Fruit fly (Drosophila melanogaster) whole organism, pupa: ENCODE data around the gene Ilp6.

Experiments used
- CG14655 ChIP-seq: fragments of 200-800 bp; sonication (Bioruptor generic); optimal IDR thresholded peaks from 3 replicates; lab custom pipeline; 2017; ENCODE audit warnings: mild to moderate bottlenecking, missing biosample characterization, missing genetic modification reagents, missing genetic modification characterization
- CG15710 ChIP-seq: fragments of 200-800 bp; sonication (Bioruptor generic); optimal IDR thresholded peaks from 2 replicates; lab custom pipeline; 2018; ENCODE audit warnings: missing biosample characterization, mild to moderate bottlenecking, missing genetic modification characterization, moderate library complexity
- CG34367 ChIP-seq: fragments of 200-800 bp; sonication (Bioruptor generic); optimal IDR thresholded peaks from 2 replicates; lab custom pipeline; 2018; ENCODE audit warnings: missing biosample characterization, mild to moderate bottlenecking, missing genetic modification characterization
- CG8301 ChIP-seq: fragments of 200-800 bp; sonication (Bioruptor generic); optimal IDR thresholded peaks from 2 replicates; lab custom pipeline; 2018; ENCODE audit warnings: missing biosample characterization, mild to moderate bottlenecking, missing genetic modification characterization
- CG9948 ChIP-seq: fragments of 200-800 bp; sonication (Bioruptor generic); optimal IDR thresholded peaks from 2 replicates; lab custom pipeline; 2018; ENCODE audit warnings: missing biosample characterization, mild to moderate bottlenecking, missing genetic modification characterization, moderate library complexity
- D1 ChIP-seq: fragments of 200-800 bp; sonication (Bioruptor generic); optimal IDR thresholded peaks from 2 replicates; lab custom pipeline; 2018; ENCODE audit warnings: missing biosample characterization, mild to moderate bottlenecking, missing genetic modification characterization, moderate library complexity
- Ets98B ChIP-seq: fragments of 200-800 bp; sonication (Bioruptor generic); IDR thresholded peaks from 2 replicates; pipeline ENCODE4 v1.3.6; 2022; ENCODE audit warnings: missing biosample characterization, missing genetic modification characterization
- Pif1A ChIP-seq: fragments of 200-800 bp; sonication (Bioruptor generic); optimal IDR thresholded peaks from 3 replicates; lab custom pipeline; 2016; ENCODE audit warnings: missing biosample characterization, missing genetic modification characterization
- Pif1B ChIP-seq: fragments of 200-800 bp; sonication (Bioruptor generic); optimal IDR thresholded peaks from 3 replicates; lab custom pipeline; 2016; ENCODE audit warnings: missing biosample characterization, missing genetic modification characterization
- Snoo ChIP-seq: fragments of 200-800 bp; sonication (Bioruptor generic); optimal IDR thresholded peaks from 3 replicates; lab custom pipeline; 2017; ENCODE audit warnings: missing biosample characterization, mild to moderate bottlenecking, missing genetic modification characterization, inconsistent platforms
- fd96Ca ChIP-seq: fragments of 200-800 bp; sonication (Bioruptor generic); IDR thresholded peaks from 3 replicates; pipeline ENCODE4 v1.3.6; 2022; ENCODE audit warnings: missing biosample characterization, missing genetic modification characterization
- gl ChIP-seq: fragments of 200-800 bp; sonication (Bioruptor generic); optimal IDR thresholded peaks from 2 replicates; lab custom pipeline; 2018; ENCODE audit warnings: missing biosample characterization, mild to moderate bottlenecking, missing genetic modification characterization
- rn ChIP-seq: fragments of 200-800 bp; sonication (Bioruptor generic); IDR thresholded peaks from 2 replicates; pipeline ENCODE4 v1.3.6; 2022; ENCODE audit warnings: missing biosample characterization, missing genetic modification characterization

DNA sequence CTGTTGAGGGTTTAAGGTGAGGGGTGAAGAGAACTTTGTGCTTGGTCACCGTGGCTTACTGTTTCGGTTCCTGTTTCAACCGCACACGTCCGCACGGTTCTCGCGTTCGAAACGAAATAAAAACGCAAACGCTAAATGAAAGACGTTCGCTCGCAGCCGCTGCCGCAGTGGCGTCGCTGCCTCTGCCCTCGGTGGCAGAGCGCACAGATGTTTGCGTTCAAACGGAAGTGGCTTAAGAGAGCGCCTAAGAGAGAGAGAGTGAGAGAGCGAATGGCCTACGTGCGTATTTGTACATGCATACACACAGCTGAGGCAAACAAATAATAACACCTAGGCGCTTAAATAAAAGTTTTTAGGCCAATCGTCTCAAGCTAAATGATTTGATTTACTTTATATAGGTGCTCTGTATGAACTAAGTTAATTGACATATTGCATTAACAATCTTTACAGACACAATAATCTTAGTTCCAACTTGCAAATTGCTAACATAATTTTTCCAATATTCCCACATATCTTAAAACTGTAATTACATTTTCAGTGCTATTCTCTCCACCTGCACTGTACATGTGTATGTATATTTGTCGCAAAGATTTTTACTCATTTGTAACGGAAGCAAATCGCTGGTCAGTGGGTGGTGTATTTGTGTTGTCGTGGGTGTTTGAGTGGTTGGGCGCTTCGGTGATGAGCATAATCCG is 41.0 kb downstream of the Ilp6 start, which contains the start of gene CG2865:
- TF ChIP-seq CG9948 (tag; lab: Kevin White, UChicago), result peak; percentile 94
- TF ChIP-seq rn (GFP tag; lab: Robert Waterston, UW), result peak; percentile 73
- TF ChIP-seq CG8301 (tag; lab: Kevin White, UChicago), result peak; percentile 96
- peak; percentile 94 for TF ChIP-seq Pif1A (GFP tag; lab: Kevin White, UChicago)
- peak; percentile 94 for TF ChIP-seq CG34367 (tag; lab: Kevin White, UChicago)
- peak; percentile 95 for TF ChIP-seq CG15710 (tag; lab: Kevin White, UChicago)
- peak; percentile 96 for TF ChIP-seq CG14655
- TF ChIP-seq Pif1B (GFP tag; lab: Kevin White, UChicago), result peak; percentile 91
- TF ChIP-seq Ets98B (GFP tag; lab: Robert Waterston, UW), result peak; percentile 94
- peak; percentile 80; the same call in 2 of the 3 replicates for TF ChIP-seq fd96Ca
- peak; percentile 95 for TF ChIP-seq Snoo
- peak; percentile 93 for TF ChIP-seq gl (tag; lab: Kevin White, UChicago)
- TF ChIP-seq D1 (tag; lab: Kevin White, UChicago), result peak; percentile 89
